Worm (Caenorhabditis elegans): Measurements from ENCODE around the gene rnp-7.

The rnp-7 gene

DNA sequence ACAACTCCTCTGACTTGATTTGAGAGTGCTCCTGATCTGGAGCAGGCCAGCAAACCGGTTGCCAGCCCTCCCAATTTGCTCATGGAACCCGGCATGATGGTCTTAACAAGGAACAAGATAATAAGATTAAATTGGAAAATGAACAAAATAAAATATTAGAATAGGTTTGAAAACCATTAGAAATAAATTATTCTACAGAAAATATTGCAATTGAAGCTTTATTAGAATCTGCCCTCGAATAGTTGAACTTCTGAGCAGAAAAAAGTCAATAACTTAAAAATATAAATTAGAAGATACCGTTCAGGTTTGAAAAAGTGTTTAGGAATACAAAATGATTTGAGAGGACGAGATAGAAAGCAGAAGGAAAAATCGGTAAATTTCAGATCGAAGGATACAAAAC lies 2.2 kb downstream of the rnp-7 start, which contains the start of gene nuo-4:
TSS of gene nuo-4 (minus strand) at position 101 of the 400 bp plus-strand sequence.
- TF ChIP-seq unc-130 (tag; optimal IDR thresholded peaks at IDR 0.05), result no peak

DNA sequence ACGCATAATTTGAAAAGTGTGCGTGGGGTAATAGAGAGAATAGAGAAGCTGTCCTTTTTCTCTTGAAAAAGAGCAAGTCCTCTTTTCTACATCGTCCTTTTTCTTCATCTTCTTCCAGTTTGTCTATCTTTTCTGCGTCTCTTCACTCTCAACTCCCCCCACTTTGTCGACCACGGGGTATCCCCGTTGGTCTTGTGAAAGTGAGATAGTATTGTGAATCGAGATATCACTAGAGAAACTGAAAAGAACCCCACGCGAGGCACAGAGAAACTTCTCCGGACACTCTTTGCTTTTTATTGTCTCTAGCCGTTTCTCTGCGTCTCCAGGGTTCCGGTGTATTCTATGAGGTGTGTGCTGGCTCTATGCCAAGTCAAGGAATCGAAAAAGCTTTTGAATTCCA lies 5.3 kb downstream of the rnp-7 start:
- TF ChIP-seq ceh-8 (GFP tag; optimal IDR thresholded peaks at IDR 0.05), result peak; percentile 82
- TF ChIP-seq nhr-47 (tag; optimal IDR thresholded peaks at IDR 0.05), result peak; percentile 95
- no peak for TF ChIP-seq tlp-1 (tag; optimal IDR thresholded peaks at IDR 0.05)
- peak; percentile 97 for TF ChIP-seq nhr-85 (tag)
- TF ChIP-seq nhr-11 (tag; optimal IDR thresholded peaks at IDR 0.05), result peak; percentile 92
- peak; percentile 95 for TF ChIP-seq nhr-20 (tag; optimal IDR thresholded peaks at IDR 0.05)
- TF ChIP-seq fkh-4 (tag; optimal IDR thresholded peaks at IDR 0.05; ENCODE audit: borderline replicate concordance), result peak; percentile 13
- peak; percentile 91 for TF ChIP-seq fkh-10 (GFP tag; optimal IDR thresholded peaks at IDR 0.05)
- TF ChIP-seq fkh-8 (tag; optimal IDR thresholded peaks at IDR 0.05), result peak; percentile 98
- TF ChIP-seq pax-3 (tag; optimal IDR thresholded peaks at IDR 0.05), result peak; percentile 82
- TF ChIP-seq lin-15B (tag; optimal IDR thresholded peaks at IDR 0.05), result peak; percentile 66
- TF ChIP-seq rnt-1 (tag; optimal IDR thresholded peaks at IDR 0.05), result peak; percentile 90
- TF ChIP-seq unc-62 (GFP tag; optimal IDR thresholded peaks at IDR 0.05), result no peak
- TF ChIP-seq zag-1 (tag; optimal IDR thresholded peaks at IDR 0.05), result peak; percentile 79
- peak; percentile 75 for TF ChIP-seq hpl-2 (GFP tag; optimal IDR thresholded peaks at IDR 0.05)
- peak; percentile 79 to 92 (median 89) for TF ChIP-seq ceh-82 (tag; optimal IDR thresholded peaks at IDR 0.05)
- TF ChIP-seq hlh-17 (GFP tag; optimal IDR thresholded peaks at IDR 0.05; ENCODE audit: borderline replicate concordance), result no peak
- TF ChIP-seq egl-27 (tag; optimal IDR thresholded peaks at IDR 0.05), result peak; percentile 100
- TF ChIP-seq lin-35 (GFP tag; optimal IDR thresholded peaks at IDR 0.05), result peak; percentile 78 to 83
- peak; percentile 87 to 92 for TF ChIP-seq efl-1 (optimal IDR thresholded peaks at IDR 0.05)
- peak; percentile 61 to 97 for TF ChIP-seq efl-1 (GFP tag; optimal IDR thresholded peaks at IDR 0.05 in 1 of 2)
- TF ChIP-seq elt-3 (tag; optimal IDR thresholded peaks at IDR 0.05), result peak in 3 of 6 experiments; percentile 16 to 85 (median 49)
- TF ChIP-seq nhr-19 (GFP tag; conservative IDR thresholded peaks at IDR 0.05), result peak; percentile 93
- TF ChIP-seq elt-2 (tag; optimal IDR thresholded peaks at IDR 0.05), result peak; percentile 80
- no peak for TF ChIP-seq ceh-90 (tag; optimal IDR thresholded peaks at IDR 0.05)
- TF ChIP-seq mef-2 (tag; optimal IDR thresholded peaks at IDR 0.05), result no peak
- TF ChIP-seq ama-1 (optimal IDR thresholded peaks at IDR 0.05), result peak; percentile 83
- TF ChIP-seq dpl-1 (GFP tag; optimal IDR thresholded peaks at IDR 0.05), result peak; percentile 64 to 74 (median 72)
- peak; percentile 93 for TF ChIP-seq isw-1 (GFP tag; IDR thresholded peaks at IDR 0.05)
- peak; percentile 99 for TF ChIP-seq nhr-71 (tag; optimal IDR thresholded peaks at IDR 0.05)
- TF ChIP-seq hlh-4 (tag; optimal IDR thresholded peaks at IDR 0.05), result no peak
- peak; percentile 86 for TF ChIP-seq nhr-77 (tag; optimal IDR thresholded peaks at IDR 0.05)
- no peak for TF ChIP-seq nhr-84 (tag; optimal IDR thresholded peaks at IDR 0.05)
- no peak for TF ChIP-seq ceh-63 (GFP tag; optimal IDR thresholded peaks at IDR 0.05)
- TF ChIP-seq lin-13 (GFP tag; optimal IDR thresholded peaks at IDR 0.05), result peak; percentile 89
- TF ChIP-seq Y116A8C.19 (tag; optimal IDR thresholded peaks at IDR 0.05; ENCODE audit: borderline replicate concordance), result no peak
- peak; percentile 99 for TF ChIP-seq lin-14 (GFP tag; optimal IDR thresholded peaks at IDR 0.05)
- peak; percentile 75 for TF ChIP-seq lir-3 (tag; optimal IDR thresholded peaks at IDR 0.05; ENCODE audit: poor library complexity)
- TF ChIP-seq nhr-28 (tag; optimal IDR thresholded peaks at IDR 0.05), result no peak
- no peak for TF ChIP-seq ces-1 (GFP tag; optimal IDR thresholded peaks at IDR 0.05)
- TF ChIP-seq ztf-11 (tag; optimal IDR thresholded peaks at IDR 0.05), result peak in 1 of 2 experiments; percentile 43
- TF ChIP-seq swsn-7 (tag; optimal IDR thresholded peaks at IDR 0.05), result peak; percentile 94
- peak; percentile 88 for TF ChIP-seq xbp-1 (tag; optimal IDR thresholded peaks at IDR 0.05)
- TF ChIP-seq unc-30 (tag; optimal IDR thresholded peaks at IDR 0.05), result no peak
- no peak for TF ChIP-seq ets-5 (GFP tag; IDR thresholded peaks at IDR 0.05)
- peak; percentile 91 for TF ChIP-seq fos-1 (tag; optimal IDR thresholded peaks at IDR 0.05)
- TF ChIP-seq mab-9 (GFP tag; IDR thresholded peaks at IDR 0.05), result peak; percentile 82
- no peak for TF ChIP-seq nhr-76 (tag; optimal IDR thresholded peaks at IDR 0.05)
- TF ChIP-seq nhr-90 (tag; optimal IDR thresholded peaks at IDR 0.05; ENCODE audit: poor library complexity), result peak; percentile 86
